Fruit fly (Drosophila melanogaster): ENCODE results near the gene CG13692.

DNA sequence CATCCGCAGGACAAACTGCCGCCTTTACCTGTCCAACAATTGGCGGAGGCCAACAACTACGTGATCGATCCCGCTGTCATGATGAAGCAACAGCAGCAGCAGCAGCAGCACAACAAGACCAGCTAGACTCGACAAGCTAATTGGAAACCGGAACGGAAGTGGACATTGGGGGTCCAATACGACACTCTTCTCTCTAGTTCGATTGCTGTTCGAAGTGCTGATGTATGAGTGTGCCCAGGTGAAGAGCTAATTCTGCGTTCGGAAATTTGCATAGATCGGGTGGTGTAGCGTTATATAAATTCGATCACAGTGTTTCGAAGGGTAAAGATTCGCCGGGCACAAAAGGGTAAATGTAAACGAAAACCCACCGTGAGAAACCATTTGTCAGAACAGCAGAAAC, 25.6 kb downstream of the CG13692 start:
- no peak for TF ChIP-seq sqz (GFP tag; optimal IDR thresholded peaks at IDR 0.05)
- no peak for TF ChIP-seq ewg (GFP tag; optimal IDR thresholded peaks at IDR 0.05)
- no peak for TF ChIP-seq CG30431 (GFP tag; optimal IDR thresholded peaks at IDR 0.05)
- TF ChIP-seq dysf (GFP tag; IDR thresholded peaks at IDR 0.05), result no peak

Measured in whole organism, embryonic.